Worm (Caenorhabditis elegans): ENCODE measurements around the gene nhr-212.

nhr-212 gene

ce11 chrV:483289-483795, 1.3 kb upstream of the nhr-212 start, which contains the start of gene nhr-130:
Gene nhr-130 (minus strand): TSS chrV:483339.
- TF ChIP-seq tlf-1 (GFP tag; optimal IDR thresholded peaks at IDR 0.05) (no peak), athp-1 (tag; optimal IDR thresholded peaks at IDR 0.05) (no peak), hmg-1.2 (GFP tag; IDR thresholded peaks at IDR 0.05) (no peak), lsl-1 (GFP tag; optimal IDR thresholded peaks at IDR 0.05) (no peak), nhr-80 (tag; optimal IDR thresholded peaks at IDR 0.05) (peak; percentile 42), F39B2.1 (GFP tag; IDR thresholded peaks at IDR 0.05) (no peak)

ce11 chrV:486684-487083, 2.0 kb downstream of the nhr-212 start, which contains the start of gene nhr-211:
Gene nhr-211 (plus strand): TSS chrV:486984.
- TF ChIP-seq pbrm-1 (GFP tag; IDR thresholded peaks at IDR 0.05) (no peak), repo-1 (tag; optimal IDR thresholded peaks at IDR 0.05) (no peak), cebp-2 (GFP tag; IDR thresholded peaks at IDR 0.05) (no peak), ceh-27 (GFP tag; optimal IDR thresholded peaks at IDR 0.05) (no peak), rcor-1 (GFP tag; IDR thresholded peaks at IDR 0.05) (no peak), akir-1 (GFP tag; optimal IDR thresholded peaks at IDR 0.05) (no peak), nhr-179 (tag; optimal IDR thresholded peaks at IDR 0.05) (no peak), snpc-1.3 (tag; optimal IDR thresholded peaks at IDR 0.05; ENCODE audit: insufficient read depth) (no peak), xnd-1 (tag; optimal IDR thresholded peaks at IDR 0.05) (no peak), ccch-3 (GFP tag; optimal IDR thresholded peaks at IDR 0.05) (no peak), Y53F4B.3 (GFP tag; IDR thresholded peaks at IDR 0.05) (no peak), T26A5.8 (tag; optimal IDR thresholded peaks at IDR 0.05) (no peak), dpl-1 (GFP tag; optimal IDR thresholded peaks at IDR 0.05) (no peak), K12H6.12 (tag; optimal IDR thresholded peaks at IDR 0.05) (no peak), mxl-1 (tag; optimal IDR thresholded peaks at IDR 0.05) (no peak), nfya-2 (GFP tag; IDR thresholded peaks at IDR 0.05) (no peak), die-1 (tag; optimal IDR thresholded peaks at IDR 0.05) (no peak), F33H1.4 (GFP tag; IDR thresholded peaks at IDR 0.05) (no peak)

ce11 chrV:487980-488379, 3.3 kb downstream of the nhr-212 start:
- TF ChIP-seq zfh-2 (GFP tag; conservative IDR thresholded peaks at IDR 0.05) (peak; percentile 58), madf-10 (tag; optimal IDR thresholded peaks at IDR 0.05) (no peak), snpc-4 (GFP tag; optimal IDR thresholded peaks at IDR 0.05) (no peak), snpc-4 (tag; optimal IDR thresholded peaks at IDR 0.05) (peak in 2 of 4 experiments; percentile 57 to 72), hmg-1.2 (GFP tag; IDR thresholded peaks at IDR 0.05) (peak; percentile 13; the same call in 1 of the 2 replicates)

- TF ChIP-seq nhr-80 (tag; optimal IDR thresholded peaks at IDR 0.05) = peak; percentile 27
- no peak for TF ChIP-seq mel-28 (tag; optimal IDR thresholded peaks at IDR 0.05; ENCODE audit: borderline replicate concordance)
These were observed 4.7 kb downstream of the nhr-212 start, which contains the start of gene nhr-106 for ce11 chrV:489320-489719. Gene nhr-106 (plus strand): TSS chrV:489620.

- TF ChIP-seq ZK185.1 (tag; optimal IDR thresholded peaks at IDR 0.05; ENCODE audit: poor library complexity, severe bottlenecking) (no peak), sea-2 (GFP tag; IDR thresholded peaks at IDR 0.05) (no peak), F39B2.1 (GFP tag; IDR thresholded peaks at IDR 0.05) (no peak), tbx-9 (tag; optimal IDR thresholded peaks at IDR 0.05; ENCODE audit: borderline replicate concordance) (no peak), ztf-18 (tag; optimal IDR thresholded peaks at IDR 0.05) (no peak), ztf-26 (tag; optimal IDR thresholded peaks at IDR 0.05) (no peak), zim-3 (tag; optimal IDR thresholded peaks at IDR 0.05) (no peak), nhr-80 (tag; optimal IDR thresholded peaks at IDR 0.05) (no peak), F57C9.4 (tag; optimal IDR thresholded peaks at IDR 0.05) (no peak), ceh-40 (GFP tag; IDR thresholded peaks at IDR 0.05) (no peak), nfya-2 (GFP tag; IDR thresholded peaks at IDR 0.05) (no peak), ceh-100 (GFP tag; IDR thresholded peaks at IDR 0.05) (no peak), lin-35 (GFP tag; optimal IDR thresholded peaks at IDR 0.05) (no peak)
These were observed 6.8 kb downstream of the nhr-212 start, which contains the start of gene str-196 for ce11 chrV:491432-491831. Gene str-196 (plus strand): TSS chrV:491732.

Data from whole organism, young adult.